Worm (Caenorhabditis elegans): Measurements from ENCODE around the gene C13A2.12.

Gene C13A2.12

DNA sequence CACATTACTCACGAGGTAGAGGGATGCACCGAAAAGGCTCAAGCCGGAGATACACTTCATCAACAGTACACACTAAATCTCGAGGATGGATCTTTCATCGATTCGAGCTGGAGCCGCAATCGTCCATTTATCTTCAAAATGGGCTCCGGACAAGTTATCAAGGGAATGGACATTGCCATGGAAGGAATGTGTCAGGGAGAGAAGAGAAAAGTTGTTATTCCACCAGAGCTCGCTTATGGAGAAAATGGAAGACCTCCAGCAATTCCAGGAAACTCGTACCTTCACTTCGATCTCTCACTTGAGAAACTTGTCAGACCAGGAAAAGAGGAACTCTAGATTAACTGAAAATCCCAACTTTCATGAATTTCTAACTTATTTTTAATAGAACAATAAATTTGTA is 33.2 kb upstream of the C13A2.12 start:
- TF ChIP-seq lsy-2 (tag; optimal IDR thresholded peaks at IDR 0.05) (no peak), fkh-8 (tag; optimal IDR thresholded peaks at IDR 0.05) (no peak), nhr-12 (tag; optimal IDR thresholded peaks at IDR 0.05) (no peak), unc-130 (tag; optimal IDR thresholded peaks at IDR 0.05) (no peak), efl-1 (optimal IDR thresholded peaks at IDR 0.05) (no peak), efl-1 (GFP tag; optimal IDR thresholded peaks at IDR 0.05 in 1 of 2) (peak in 1 of 2 experiments; percentile 10), dsc-1 (tag; optimal IDR thresholded peaks at IDR 0.05) (no peak)

DNA sequence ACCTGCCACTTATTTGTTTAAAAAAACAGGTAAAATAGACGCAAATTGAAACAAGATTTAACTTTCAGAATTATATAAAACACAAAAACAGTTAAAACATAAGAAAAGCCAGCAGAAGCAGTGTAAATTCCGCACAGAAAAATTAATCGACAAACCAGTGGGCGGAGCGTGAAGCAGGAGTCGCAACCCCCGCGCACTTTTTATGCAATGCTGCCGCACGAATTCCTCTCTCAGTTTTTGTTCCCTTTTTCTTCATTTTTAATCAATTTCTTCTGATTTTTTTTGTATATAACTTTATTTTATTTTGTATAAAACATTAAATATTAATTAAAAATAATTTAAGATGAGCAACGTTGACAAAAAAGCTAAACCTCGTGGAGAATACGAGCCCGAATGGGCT is 28.2 kb upstream of the C13A2.12 start, which contains the start of the genes gei-6 and krr-1:
gei-6 (minus strand) TSS at position 2 of the 400 bp plus-strand sequence.
krr-1 (plus strand) TSS at position 344 of the 400 bp plus-strand sequence.
- TF ChIP-seq sup-37 (GFP tag; optimal IDR thresholded peaks at IDR 0.05): no peak
- TF ChIP-seq lin-15B (tag; optimal IDR thresholded peaks at IDR 0.05): peak; percentile 60
- peak; percentile 77 for TF ChIP-seq unc-130 (tag; optimal IDR thresholded peaks at IDR 0.05)
- TF ChIP-seq pqm-1 (tag; optimal IDR thresholded peaks at IDR 0.05): no peak
- peak; percentile 64 for TF ChIP-seq rnt-1 (tag; optimal IDR thresholded peaks at IDR 0.05)
- TF ChIP-seq nhr-76 (tag; optimal IDR thresholded peaks at IDR 0.05): no peak
- peak; percentile 50 for TF ChIP-seq mep-1 (tag; optimal IDR thresholded peaks at IDR 0.05)
- TF ChIP-seq unc-62 (GFP tag; optimal IDR thresholded peaks at IDR 0.05): no peak
- TF ChIP-seq nhr-71 (tag; optimal IDR thresholded peaks at IDR 0.05): peak; percentile 60
- no peak for TF ChIP-seq ets-5 (GFP tag; IDR thresholded peaks at IDR 0.05)
- peak; percentile 57 to 61 for TF ChIP-seq efl-1 (optimal IDR thresholded peaks at IDR 0.05)
- peak; percentile 59 to 96 for TF ChIP-seq efl-1 (GFP tag; optimal IDR thresholded peaks at IDR 0.05 in 1 of 2)
- TF ChIP-seq ama-1 (optimal IDR thresholded peaks at IDR 0.05): no peak
- TF ChIP-seq nhr-237 (tag; optimal IDR thresholded peaks at IDR 0.05): no peak
- peak in 1 of 2 experiments; percentile 5 for TF ChIP-seq ztf-11 (tag; optimal IDR thresholded peaks at IDR 0.05)
- TF ChIP-seq grh-1 (GFP tag; IDR thresholded peaks at IDR 0.05): no peak
- TF ChIP-seq ceh-63 (GFP tag; optimal IDR thresholded peaks at IDR 0.05): no peak
- TF ChIP-seq pax-3 (tag; optimal IDR thresholded peaks at IDR 0.05): no peak
- no peak for TF ChIP-seq nhr-12 (tag; optimal IDR thresholded peaks at IDR 0.05)
- TF ChIP-seq elt-2 (tag; optimal IDR thresholded peaks at IDR 0.05): no peak
- no peak for TF ChIP-seq fkh-8 (tag; optimal IDR thresholded peaks at IDR 0.05)
- peak; percentile 7 for TF ChIP-seq unc-86 (tag; optimal IDR thresholded peaks at IDR 0.05)
- TF ChIP-seq lin-35 (GFP tag; optimal IDR thresholded peaks at IDR 0.05): peak; percentile 27 to 56
- TF ChIP-seq Y116A8C.19 (tag; optimal IDR thresholded peaks at IDR 0.05; ENCODE audit: borderline replicate concordance): no peak
- TF ChIP-seq zag-1 (tag; optimal IDR thresholded peaks at IDR 0.05): no peak
- no peak for TF ChIP-seq jun-1 (tag; optimal IDR thresholded peaks at IDR 0.05)
- peak; percentile 49 for TF ChIP-seq tbx-2 (tag; optimal IDR thresholded peaks at IDR 0.05)
- TF ChIP-seq lin-14 (GFP tag; optimal IDR thresholded peaks at IDR 0.05): no peak
- TF ChIP-seq hlh-4 (tag; optimal IDR thresholded peaks at IDR 0.05): no peak
- TF ChIP-seq lsy-2 (tag; optimal IDR thresholded peaks at IDR 0.05): peak; percentile 32 to 37
- no peak for TF ChIP-seq lin-13 (GFP tag; optimal IDR thresholded peaks at IDR 0.05)
- peak; percentile 59 for TF ChIP-seq C16A3.4 (tag; optimal IDR thresholded peaks at IDR 0.05)
- no peak for TF ChIP-seq nhr-28 (tag; optimal IDR thresholded peaks at IDR 0.05)
- no peak for TF ChIP-seq unc-30 (tag; optimal IDR thresholded peaks at IDR 0.05)
- TF ChIP-seq unc-98 (GFP tag; IDR thresholded peaks at IDR 0.05): no peak
- no peak for TF ChIP-seq mab-9 (GFP tag; IDR thresholded peaks at IDR 0.05)
- TF ChIP-seq fkh-4 (tag; optimal IDR thresholded peaks at IDR 0.05; ENCODE audit: borderline replicate concordance): no peak
- TF ChIP-seq ceh-82 (tag; optimal IDR thresholded peaks at IDR 0.05): peak; percentile 7 to 52 (median 26)
- peak; percentile 43 for TF ChIP-seq xbp-1 (tag; optimal IDR thresholded peaks at IDR 0.05)
- no peak for TF ChIP-seq C34B4.2 (tag; optimal IDR thresholded peaks at IDR 0.05)
- no peak for TF ChIP-seq hlh-17 (GFP tag; optimal IDR thresholded peaks at IDR 0.05; ENCODE audit: borderline replicate concordance)
- TF ChIP-seq egl-27 (tag; optimal IDR thresholded peaks at IDR 0.05): no peak
- TF ChIP-seq C04F5.9 (tag; optimal IDR thresholded peaks at IDR 0.05): no peak
- TF ChIP-seq lin-39 (tag; optimal IDR thresholded peaks at IDR 0.05): peak; percentile 18
- TF ChIP-seq nhr-47 (tag; optimal IDR thresholded peaks at IDR 0.05): peak; percentile 53
- TF ChIP-seq ces-1 (GFP tag; optimal IDR thresholded peaks at IDR 0.05): no peak
- TF ChIP-seq egl-13 (tag; optimal IDR thresholded peaks at IDR 0.05): no peak
- no peak for TF ChIP-seq hpl-2 (GFP tag; optimal IDR thresholded peaks at IDR 0.05)
- TF ChIP-seq nhr-19 (GFP tag; conservative IDR thresholded peaks at IDR 0.05): peak; percentile 48
- TF ChIP-seq elt-3 (tag; optimal IDR thresholded peaks at IDR 0.05): peak in 1 of 6 experiments; percentile 57

Measured in whole organism, L1 larva.